Worm (Caenorhabditis elegans) whole organism, early embryonic: Measurements from ENCODE around the gene gnrr-6.

ENCODE experiments used
- B0310.2 ChIP-seq: sonication (generic microtip); optimal IDR thresholded peaks from 2 replicates; lab custom pipeline; 2016; ENCODE audit warnings: mild to moderate bottlenecking, missing genetic modification characterization, missing compliant biosample characterization
- F13C5.2 ChIP-seq: sonication (generic microtip); optimal IDR thresholded peaks from 2 replicates; lab custom pipeline; 2017; ENCODE audit warnings: mild to moderate bottlenecking, missing genetic modification characterization, inconsistent platforms, missing compliant biosample characterization
- aly-1 ChIP-seq: sonication (generic microtip); optimal IDR thresholded peaks from 2 replicates; lab custom pipeline; 2016; ENCODE audit warnings: missing genetic modification characterization, missing compliant biosample characterization
- ama-1 ChIP-seq: fragments of 150-350 bp; optimal IDR thresholded peaks from 2 replicates; lab custom pipeline; 2014
- ceh-13 ChIP-seq: fragments of 200-800 bp; sonication (Bioruptor generic); optimal IDR thresholded peaks from 2 replicates; lab custom pipeline; 2018; ENCODE audit warnings: mild to moderate bottlenecking, missing genetic modification characterization, missing compliant biosample characterization
- ceh-36 ChIP-seq: sonication (generic microtip); optimal IDR thresholded peaks from 2 replicates; lab custom pipeline; 2016; ENCODE audit warnings: missing genetic modification characterization, inconsistent platforms, missing compliant biosample characterization
- ets-7 ChIP-seq: sonication (generic microtip); optimal IDR thresholded peaks from 2 replicates; lab custom pipeline; 2016; ENCODE audit warnings: missing genotype, missing genetic modification characterization, missing compliant biosample characterization
- flt-1 ChIP-seq: fragments of 200-800 bp; sonication (Bioruptor generic); IDR thresholded peaks from 2 replicates; pipeline ENCODE4 v1.3.6; 2022; ENCODE audit warnings: missing genetic modification characterization, missing compliant biosample characterization
- hmbx-1 ChIP-seq: sonication (generic microtip); optimal IDR thresholded peaks from 2 replicates; lab custom pipeline; 2016; ENCODE audit warnings: mild to moderate bottlenecking, missing genetic modification characterization, missing compliant biosample characterization
- hmg-4 ChIP-seq: fragments of 200-800 bp; sonication (Bioruptor generic); optimal IDR thresholded peaks from 2 replicates; lab custom pipeline; 2018; ENCODE audit warnings: mild to moderate bottlenecking, missing genetic modification characterization, missing compliant biosample characterization
- hnd-1 ChIP-seq: sonication (generic microtip); optimal IDR thresholded peaks from 2 replicates; lab custom pipeline; 2016; ENCODE audit warnings: missing genetic modification characterization, missing compliant biosample characterization
- pes-1 ChIP-seq: fragments of 200-800 bp; sonication (Bioruptor generic); IDR thresholded peaks from 2 replicates; pipeline ENCODE4 v1.3.6; 2022; ENCODE audit warnings: missing genetic modification reagents, missing genetic modification characterization, missing compliant biosample characterization
- scrt-1 ChIP-seq: fragments of 200-800 bp; sonication (Bioruptor generic); IDR thresholded peaks from 2 replicates; pipeline ENCODE4 v1.3.6; 2022; ENCODE audit warnings: missing genetic modification characterization, missing compliant biosample characterization
- sea-1 ChIP-seq: fragments of 200-800 bp; sonication (Bioruptor generic); conservative IDR thresholded peaks from 2 replicates; pipeline ENCODE4 v1.3.6; 2022; ENCODE audit warnings: missing genetic modification characterization, missing compliant biosample characterization
- tbx-11 ChIP-seq: fragments of 200-800 bp; sonication (Bioruptor generic); IDR thresholded peaks from 2 replicates; pipeline ENCODE4 v1.3.6; 2022; ENCODE audit warnings: missing genetic modification characterization, missing compliant biosample characterization
- tbx-37 ChIP-seq: fragments of 200-800 bp; sonication (Bioruptor generic); conservative IDR thresholded peaks from 2 replicates; pipeline ENCODE4 v1.3.6; 2022; ENCODE audit warnings: missing genetic modification reagents, missing genetic modification characterization, missing compliant biosample characterization
- tra-4 ChIP-seq: sonication (generic microtip); optimal IDR thresholded peaks from 2 replicates; lab custom pipeline; 2017; ENCODE audit warnings: missing genetic modification characterization, missing compliant biosample characterization

The gnrr-6 gene

DNA sequence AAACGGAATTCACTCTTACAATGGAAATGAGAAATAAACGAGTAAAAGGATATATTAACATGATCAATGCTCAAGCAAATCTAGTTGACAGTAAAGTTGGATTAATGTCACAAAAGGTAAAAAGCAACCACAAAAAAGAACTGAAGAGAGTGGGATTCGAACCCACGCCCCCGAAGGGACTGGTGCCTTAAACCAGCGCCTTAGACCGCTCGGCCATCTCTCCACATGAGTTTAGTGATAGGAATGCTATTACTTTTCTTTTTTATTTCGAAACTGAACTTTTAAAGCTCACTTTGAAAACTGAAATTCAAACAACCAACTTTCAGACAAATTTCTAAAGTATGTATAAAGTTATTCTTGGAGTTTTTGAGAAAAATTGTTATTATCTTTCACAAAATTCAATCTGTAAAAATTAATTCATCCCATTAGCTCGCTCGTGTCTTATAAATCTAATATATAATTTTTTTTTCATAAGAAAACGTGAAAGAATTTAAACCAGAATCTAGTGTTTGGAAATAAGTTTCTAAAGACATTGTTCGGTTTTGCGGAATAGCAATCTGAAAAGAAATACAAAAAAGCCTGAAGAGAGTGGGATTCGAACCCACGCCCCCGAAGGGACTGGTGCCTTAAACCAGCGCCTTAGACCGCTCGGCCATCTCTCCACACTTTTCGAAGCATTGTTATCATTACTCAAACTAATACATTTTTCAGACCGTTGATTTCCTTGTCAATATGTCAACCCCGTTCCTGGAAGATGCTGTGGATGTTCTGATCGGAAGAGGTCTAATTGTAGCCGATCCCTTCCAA lies 15.7 kb upstream of the gnrr-6 start:
- TF ChIP-seq scrt-1 (GFP tag; lab: Robert Waterston, UW) (no peak), F13C5.2 (no peak), ceh-13 (GFP tag; lab: Kevin White, UChicago) (no peak), tra-4 (no peak), flt-1 (no peak), tbx-11 (no peak), aly-1 (tag; lab: Kevin White, UChicago) (no peak), ceh-36 (tag; lab: Kevin White, UChicago) (no peak), hmbx-1 (tag; lab: Kevin White, UChicago) (no peak), ets-7 (tag; lab: Kevin White, UChicago) (no peak), hnd-1 (no peak), B0310.2 (no peak), tbx-37 (no peak), pes-1 (GFP tag; lab: Robert Waterston, UW) (no peak), sea-1 (GFP tag; lab: Robert Waterston, UW) (no peak), hmg-4 (GFP tag; lab: Kevin White, UChicago) (no peak), ama-1 (lab: Kevin White, UChicago) (no peak)

DNA sequence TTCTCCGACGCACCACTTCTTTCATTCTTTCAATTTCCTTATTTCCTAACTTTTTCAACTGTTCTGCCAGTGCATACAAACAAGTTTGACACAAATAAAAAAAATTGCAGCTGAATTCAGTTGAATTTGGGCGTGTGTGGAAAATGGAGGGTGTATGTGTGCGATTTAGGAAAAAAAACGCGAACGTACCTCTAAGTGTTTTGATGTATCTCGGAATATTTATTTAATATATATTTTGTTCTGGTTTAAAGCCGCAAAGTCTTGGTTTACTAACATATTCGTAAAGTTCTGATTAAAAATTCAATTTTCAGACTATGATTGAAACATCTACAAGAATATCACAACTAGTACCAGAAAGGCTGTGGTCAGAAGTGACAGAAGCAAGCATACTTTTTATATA lies 6.8 kb downstream of the gnrr-6 start, which contains the start of gene gnrr-7:
TSS of gene gnrr-7 (plus strand) at position 301 of the 400 bp plus-strand sequence.
- TF ChIP-seq ceh-13 (GFP tag; lab: Kevin White, UChicago) (no peak), aly-1 (tag; lab: Kevin White, UChicago) (no peak), F13C5.2 (no peak), scrt-1 (GFP tag; lab: Robert Waterston, UW) (no peak), sea-1 (GFP tag; lab: Robert Waterston, UW) (no peak), B0310.2 (no peak), tbx-11 (no peak), flt-1 (no peak), ets-7 (tag; lab: Kevin White, UChicago) (no peak), pes-1 (GFP tag; lab: Robert Waterston, UW) (no peak), tbx-37 (no peak), hmbx-1 (tag; lab: Kevin White, UChicago) (no peak), hmg-4 (GFP tag; lab: Kevin White, UChicago) (no peak), tra-4 (no peak), ceh-36 (tag; lab: Kevin White, UChicago) (no peak), hnd-1 (no peak)

ce11 chrX:11189515-11189914 lies 10.8 kb downstream of the gnrr-6 start, which contains the start of gene F13D2.1:
Gene F13D2.1, minus strand, starts transcription at chrX:11189615.
- TF ChIP-seq ama-1 (lab: Kevin White, UChicago) (no peak), ceh-13 (GFP tag; lab: Kevin White, UChicago) (no peak), hmg-4 (GFP tag; lab: Kevin White, UChicago) (no peak), ets-7 (tag; lab: Kevin White, UChicago) (no peak), flt-1 (no peak), scrt-1 (GFP tag; lab: Robert Waterston, UW) (no peak), hnd-1 (no peak), F13C5.2 (no peak), pes-1 (GFP tag; lab: Robert Waterston, UW) (no peak), tbx-37 (no peak), tbx-11 (no peak), aly-1 (tag; lab: Kevin White, UChicago) (no peak)

ce11 chrX:11190443-11190842 lies 11.7 kb downstream of the gnrr-6 start:
- TF ChIP-seq tbx-37 = no peak
- TF ChIP-seq ama-1 (lab: Kevin White, UChicago) = no peak
- TF ChIP-seq sea-1 (GFP tag; lab: Robert Waterston, UW) = no peak
- TF ChIP-seq ets-7 (tag; lab: Kevin White, UChicago) = no peak
- TF ChIP-seq scrt-1 (GFP tag; lab: Robert Waterston, UW) = no peak
- TF ChIP-seq B0310.2 = no peak
- no peak for TF ChIP-seq F13C5.2
- no peak for TF ChIP-seq flt-1
- no peak for TF ChIP-seq ceh-36 (tag; lab: Kevin White, UChicago)
- TF ChIP-seq tra-4 = no peak
- no peak for TF ChIP-seq pes-1 (GFP tag; lab: Robert Waterston, UW)
- TF ChIP-seq hmg-4 (GFP tag; lab: Kevin White, UChicago) = no peak
- no peak for TF ChIP-seq hnd-1
- TF ChIP-seq tbx-11 = no peak
- TF ChIP-seq hmbx-1 (tag; lab: Kevin White, UChicago) = no peak
- no peak for TF ChIP-seq aly-1 (tag; lab: Kevin White, UChicago)
- TF ChIP-seq ceh-13 (GFP tag; lab: Kevin White, UChicago) = no peak

DNA sequence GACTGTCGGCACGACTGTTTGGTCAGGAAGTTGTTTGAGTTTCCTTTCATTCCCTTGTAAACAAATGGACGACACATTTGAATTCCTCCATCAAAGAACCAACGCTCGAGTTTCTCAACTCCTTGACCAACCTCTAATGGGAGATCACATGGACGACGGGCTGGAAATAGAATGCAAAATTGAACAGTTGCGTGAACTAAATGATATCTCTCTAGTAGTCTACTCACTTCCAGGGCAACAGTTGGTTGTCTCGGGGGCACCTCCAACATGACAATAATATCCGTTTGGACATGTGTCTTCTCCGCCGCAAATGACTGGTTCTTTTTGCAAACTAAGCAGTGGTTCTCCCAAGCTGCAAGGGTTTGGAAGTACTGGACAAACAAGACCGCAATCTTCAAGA lies 15.0 kb downstream of the gnrr-6 start:
- TF ChIP-seq hmbx-1 (tag; lab: Kevin White, UChicago) (no peak), ceh-36 (tag; lab: Kevin White, UChicago) (no peak), aly-1 (tag; lab: Kevin White, UChicago) (no peak), B0310.2 (no peak), flt-1 (no peak), scrt-1 (GFP tag; lab: Robert Waterston, UW) (no peak), pes-1 (GFP tag; lab: Robert Waterston, UW) (no peak), ama-1 (lab: Kevin White, UChicago) (no peak), F13C5.2 (no peak), tbx-11 (no peak)

ce11 chrX:11196741-11197140 lies 18.0 kb downstream of the gnrr-6 start, which contains the start of gene C34F6.1:
Gene C34F6.1, minus strand, starts transcription at chrX:11196841.
- TF ChIP-seq aly-1 (tag; lab: Kevin White, UChicago) = no peak
- TF ChIP-seq B0310.2 = no peak
- TF ChIP-seq tra-4 = no peak

DNA sequence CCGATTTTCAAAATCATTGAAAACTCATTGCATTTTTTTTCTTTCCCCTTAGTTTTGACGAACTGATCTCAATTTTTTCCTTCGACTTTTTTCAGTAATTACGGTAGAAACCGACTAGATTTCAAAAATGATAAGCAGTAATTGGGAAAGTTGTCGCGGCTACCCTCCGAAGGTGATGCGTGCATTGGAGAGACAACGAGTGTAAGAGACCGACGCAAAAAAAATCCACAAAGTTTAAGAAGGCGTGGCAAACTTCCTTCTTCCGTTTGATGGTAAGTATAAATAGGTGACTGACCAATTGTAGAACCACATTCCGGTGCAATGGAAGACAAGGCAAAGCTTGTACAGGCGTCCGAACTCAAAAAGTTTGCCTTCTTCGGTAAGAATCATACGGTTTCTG lies 20.5 kb downstream of the gnrr-6 start, which contains the start of gene col-178:
TSS of gene col-178 (plus strand) at position 301 of the 400 bp plus-strand sequence.
- TF ChIP-seq F13C5.2 (no peak), ceh-36 (tag; lab: Kevin White, UChicago) (no peak), ets-7 (tag; lab: Kevin White, UChicago) (no peak), ceh-13 (GFP tag; lab: Kevin White, UChicago) (no peak), B0310.2 (no peak), hmbx-1 (tag; lab: Kevin White, UChicago) (no peak), hnd-1 (no peak), scrt-1 (GFP tag; lab: Robert Waterston, UW) (no peak), tbx-37 (no peak), hmg-4 (GFP tag; lab: Kevin White, UChicago) (no peak), pes-1 (GFP tag; lab: Robert Waterston, UW) (no peak), ama-1 (lab: Kevin White, UChicago) (no peak), tra-4 (no peak), tbx-11 (no peak), aly-1 (tag; lab: Kevin White, UChicago) (no peak), sea-1 (GFP tag; lab: Robert Waterston, UW) (no peak)
